Worm (Caenorhabditis elegans): ENCODE measurements around the gene kel-3.
"Not testable (repeated sequence)": the region's sequence is repeated elsewhere in the genome, so short reads cannot be mapped to it uniquely, and the experiment has no call there.

kel-3 gene

DNA sequence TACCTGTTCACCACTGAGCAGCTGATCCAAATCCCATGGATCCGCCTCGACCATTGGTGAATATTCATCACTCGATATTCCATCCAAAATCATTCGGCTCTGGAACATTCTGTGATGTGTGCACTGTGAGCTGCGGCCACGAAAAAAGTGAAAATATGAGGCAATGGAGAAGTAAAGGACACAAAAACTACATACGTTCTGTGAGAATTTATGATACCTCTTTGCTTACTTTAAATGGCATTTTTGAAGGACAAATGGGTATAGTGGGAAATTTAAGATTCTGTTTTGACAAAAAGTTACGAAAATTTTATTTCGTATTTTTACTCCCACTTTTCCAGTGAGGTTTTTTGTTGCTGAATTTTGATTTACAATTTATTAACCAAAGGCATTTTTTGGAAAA, 27.8 kb downstream of the kel-3 start, which contains the start of gene twk-40:
Gene twk-40, minus strand, starts transcription at position 101 of the 400 bp plus-strand sequence.
- TF ChIP-seq dmd-9 (GFP tag; IDR thresholded peaks at IDR 0.05) (no peak), ceh-82 (tag; optimal IDR thresholded peaks at IDR 0.05) (no peak), aha-1 (tag) (no peak), ceh-20 (GFP tag; IDR thresholded peaks at IDR 0.05) (no peak), ZK546.5 (tag; optimal IDR thresholded peaks at IDR 0.05) (no peak)

DNA sequence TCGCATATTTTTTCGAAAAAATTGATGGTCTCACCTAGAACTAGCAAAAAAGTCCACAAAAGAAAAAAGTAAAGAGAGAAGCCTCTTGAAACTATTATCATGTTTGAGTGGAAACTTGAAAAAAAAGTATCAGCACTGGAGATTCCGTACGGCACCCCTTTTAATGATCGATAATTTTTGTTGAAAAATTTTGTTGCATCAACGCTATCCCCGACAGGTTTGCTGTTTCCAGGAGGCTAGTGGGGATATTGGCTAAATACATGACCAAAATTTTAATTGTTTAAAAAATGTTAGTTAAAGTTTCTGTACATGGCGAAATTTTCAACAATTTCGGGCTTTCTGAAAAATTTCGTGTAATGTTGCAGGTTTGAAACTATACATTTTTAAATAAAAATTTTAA, 31.0 kb downstream of the kel-3 start, which contains the start of gene T28A8.2:
Gene T28A8.2, minus strand, starts transcription at position 101 of the 400 bp plus-strand sequence.
- no peak for TF ChIP-seq ceh-32 (tag; optimal IDR thresholded peaks at IDR 0.05; ENCODE audit: poor library complexity)

DNA sequence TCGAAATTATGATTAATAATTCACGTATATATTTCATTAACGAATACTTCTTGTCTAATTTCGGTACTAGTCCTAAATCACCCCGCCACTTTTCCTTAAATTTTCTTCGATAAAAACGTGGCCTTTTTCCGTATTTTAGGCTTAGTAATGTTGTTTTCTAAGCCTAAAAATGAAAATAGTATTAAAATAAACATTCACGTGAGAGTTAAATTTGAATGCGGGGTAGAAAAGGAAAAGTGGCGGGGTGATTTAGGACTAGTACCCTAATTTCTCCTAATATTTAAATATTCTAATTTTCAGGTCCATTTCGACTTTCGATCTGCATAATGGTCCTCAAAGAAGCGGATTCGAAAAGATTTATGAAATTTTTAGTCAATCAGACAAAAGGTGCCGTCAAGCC, 34.3 kb downstream of the kel-3 start, which contains the start of gene T28A8.6:
Gene T28A8.6, plus strand, starts transcription at position 301 of the 400 bp plus-strand sequence.
- not testable (repeated sequence) for TF ChIP-seq dpl-1 (GFP tag; optimal IDR thresholded peaks at IDR 0.05); tra-1 (GFP tag; IDR thresholded peaks at IDR 0.05); gei-8 (GFP tag; optimal IDR thresholded peaks at IDR 0.05)

DNA sequence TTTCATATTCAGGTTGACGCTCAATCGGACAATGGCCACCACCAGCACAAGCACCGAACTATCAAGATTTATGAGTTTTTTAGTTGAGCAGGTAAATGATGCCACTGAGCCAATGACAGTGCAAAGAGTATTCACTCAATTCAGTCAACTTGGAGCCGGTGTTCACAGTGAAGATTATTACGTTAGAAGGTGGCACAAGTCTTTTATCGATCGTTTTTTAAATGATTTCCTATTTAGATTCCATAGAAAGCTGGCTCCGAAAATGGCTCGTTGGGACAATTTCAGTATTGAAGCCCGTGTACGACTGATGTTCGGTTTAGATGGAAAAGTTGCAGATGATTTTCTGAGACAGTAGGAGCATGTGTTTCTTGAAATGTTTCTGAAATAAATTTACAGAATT, 37.0 kb downstream of the kel-3 start, which contains the start of gene T28A8.5:
Gene T28A8.5, plus strand, starts transcription at position 32 of the 400 bp plus-strand sequence.
- TF ChIP-seq aha-1 (tag) (peak; percentile 88), unc-62 (GFP tag; optimal IDR thresholded peaks at IDR 0.05 in 1 of 2) (peak in 1 of 2 experiments; percentile 60), unc-62 (tag; optimal IDR thresholded peaks at IDR 0.05) (no peak), nhr-76 (tag; optimal IDR thresholded peaks at IDR 0.05) (no peak)

DNA sequence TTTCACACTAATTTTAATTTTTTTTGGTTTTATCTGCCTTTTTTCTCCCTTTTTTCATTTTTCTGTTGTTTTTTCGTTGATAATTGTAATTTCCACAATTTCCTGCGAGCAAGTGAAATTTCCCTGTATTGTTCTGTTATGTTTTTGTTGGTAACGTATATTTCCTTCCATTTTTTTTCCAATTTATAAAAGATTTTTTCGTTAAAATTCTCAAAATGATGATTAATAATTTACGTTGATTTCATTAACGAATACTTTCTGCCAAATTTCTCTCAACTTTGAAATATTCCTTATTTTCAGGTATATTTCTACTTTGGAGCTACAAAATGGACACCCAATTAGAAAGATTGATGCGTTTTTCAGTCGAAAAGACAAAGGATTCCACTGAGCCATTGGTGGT, 37.9 kb downstream of the kel-3 start, which contains the start of gene T28A8.8:
Gene T28A8.8, plus strand, starts transcription at position 301 of the 400 bp plus-strand sequence.
- TF ChIP-seq lir-3 (tag; optimal IDR thresholded peaks at IDR 0.05), result no peak
- no peak for TF ChIP-seq daf-16 (GFP tag; optimal IDR thresholded peaks at IDR 0.05)
- TF ChIP-seq daf-16 (tag; optimal IDR thresholded peaks at IDR 0.05), result no peak
- TF ChIP-seq ztf-7 (tag; optimal IDR thresholded peaks at IDR 0.05), result no peak
- no peak for TF ChIP-seq duxl-1 (tag; optimal IDR thresholded peaks at IDR 0.05; ENCODE audit: poor library complexity)
- no peak for TF ChIP-seq dmd-9 (GFP tag; IDR thresholded peaks at IDR 0.05)
- no peak for TF ChIP-seq pha-4 (GFP tag; IDR thresholded peaks at IDR 0.05)
- no peak for TF ChIP-seq pha-4 (tag; optimal IDR thresholded peaks at IDR 0.05)
- TF ChIP-seq dmd-8 (GFP tag; IDR thresholded peaks at IDR 0.05), result no peak
- no peak for TF ChIP-seq mes-2 (tag; optimal IDR thresholded peaks at IDR 0.05; ENCODE audit: poor library complexity, severe bottlenecking)
- TF ChIP-seq dpl-1 (GFP tag; optimal IDR thresholded peaks at IDR 0.05), result no peak
- TF ChIP-seq jun-1 (tag; optimal IDR thresholded peaks at IDR 0.05), result no peak
- TF ChIP-seq dmd-6 (GFP tag; IDR thresholded peaks at IDR 0.05), result no peak
- no peak for TF ChIP-seq ceh-20 (GFP tag; IDR thresholded peaks at IDR 0.05)
- TF ChIP-seq Y75B8A.6 (GFP tag; IDR thresholded peaks at IDR 0.05), result no peak
- TF ChIP-seq nhr-76 (tag; optimal IDR thresholded peaks at IDR 0.05), result no peak
- TF ChIP-seq nhr-41 (GFP tag; IDR thresholded peaks at IDR 0.05), result no peak

DNA sequence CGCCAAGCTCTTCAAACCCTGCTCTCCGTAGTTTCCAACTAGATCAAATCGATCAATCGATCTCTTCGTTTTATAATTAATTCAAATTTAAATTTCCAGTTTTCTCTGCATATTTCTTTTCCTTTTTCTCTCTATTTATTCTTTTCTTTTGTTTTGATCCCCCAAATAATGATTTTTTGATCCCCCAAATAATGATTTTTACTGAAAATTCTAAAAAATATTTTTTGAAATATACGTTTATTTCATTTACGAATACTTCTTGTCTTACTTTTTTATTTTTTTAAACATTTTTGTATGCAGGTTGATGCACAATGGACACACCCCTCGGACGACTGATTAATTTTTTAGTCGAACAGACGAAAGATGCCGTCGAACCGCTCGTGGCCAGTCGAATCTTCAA, 38.8 kb downstream of the kel-3 start, which contains the start of gene T28A8.4:
Gene T28A8.4, plus strand, starts transcription at position 301 of the 400 bp plus-strand sequence.
- no peak for TF ChIP-seq lin-29 (GFP tag; IDR thresholded peaks at IDR 0.05)
- TF ChIP-seq nhr-48 (tag; optimal IDR thresholded peaks at IDR 0.05), result no peak
- TF ChIP-seq zag-1 (tag; optimal IDR thresholded peaks at IDR 0.05), result no peak
- TF ChIP-seq ztf-7 (tag; optimal IDR thresholded peaks at IDR 0.05), result no peak
- TF ChIP-seq lin-13 (GFP tag; optimal IDR thresholded peaks at IDR 0.05), result no peak
- TF ChIP-seq nhr-6 (tag; optimal IDR thresholded peaks at IDR 0.05), result no peak
- TF ChIP-seq nhr-42 (GFP tag; IDR thresholded peaks at IDR 0.05), result no peak
- TF ChIP-seq daf-12 (tag; optimal IDR thresholded peaks at IDR 0.05), result no peak
- no peak for TF ChIP-seq ceh-20 (GFP tag; IDR thresholded peaks at IDR 0.05)
- no peak for TF ChIP-seq nhr-10 (tag; optimal IDR thresholded peaks at IDR 0.05)

All from whole organism, L4 larva.